Worm (Caenorhabditis elegans) whole organism, L4/young adult: Measurements from ENCODE around the gene fbxa-194.

Experiments
- W03F9.2 ChIP-seq: fragments of 150-350 bp; optimal IDR thresholded peaks from 2 replicates; lab custom pipeline; 2014; ENCODE audit warnings: missing biosample characterization, missing genetic modification characterization
- dao-5 ChIP-seq: sonication (generic microtip); optimal IDR thresholded peaks from 2 replicates; lab custom pipeline; 2016; ENCODE audit warnings: missing genotype, missing genetic modification characterization, moderate library complexity, missing compliant biosample characterization
- him-1 ChIP-seq: sonication (generic microtip); optimal IDR thresholded peaks from 2 replicates; lab custom pipeline; 2016; ENCODE audit warnings: missing genotype, missing genetic modification reagents, missing genetic modification characterization, missing compliant biosample characterization

ce11 chrV:19741651-19742050 lies 36.9 kb downstream of the fbxa-194 start, which contains the start of gene W04E12.3:
- TF ChIP-seq dao-5 (tag; lab: Kevin White, UChicago), result no peak
- TF ChIP-seq him-1 (tag; lab: Kevin White, UChicago), result no peak
- TF ChIP-seq W03F9.2 (tag; lab: Kevin White, UChicago), result no peak
